Worm (Caenorhabditis elegans): ENCODE measurements around the gene lec-11.

Gene lec-11

ce11 chrIV:6552036-6552435, 37.9 kb downstream of the lec-11 start:
- TF ChIP-seq elt-2 (tag; optimal IDR thresholded peaks at IDR 0.05) (peak; percentile 24), dpl-1 (GFP tag; optimal IDR thresholded peaks at IDR 0.05) (no peak), skn-1 (tag; optimal IDR thresholded peaks at IDR 0.05) (no peak), zip-4 (GFP tag; optimal IDR thresholded peaks at IDR 0.05) (no peak), nhr-237 (tag; optimal IDR thresholded peaks at IDR 0.05) (no peak), vab-15 (tag; optimal IDR thresholded peaks at IDR 0.05) (no peak), nhr-85 (tag) (no peak), grh-1 (GFP tag; IDR thresholded peaks at IDR 0.05) (no peak), xbp-1 (tag; optimal IDR thresholded peaks at IDR 0.05) (no peak), efl-1 (optimal IDR thresholded peaks at IDR 0.05) (no peak), efl-1 (GFP tag; optimal IDR thresholded peaks at IDR 0.05 in 1 of 2) (peak in 1 of 2 experiments; percentile 90), nhr-11 (tag; optimal IDR thresholded peaks at IDR 0.05) (no peak), ztf-4 (tag; optimal IDR thresholded peaks at IDR 0.05) (no peak), fkh-4 (tag; optimal IDR thresholded peaks at IDR 0.05; ENCODE audit: borderline replicate concordance) (no peak), ceh-8 (GFP tag; optimal IDR thresholded peaks at IDR 0.05) (no peak)

- TF ChIP-seq mep-1 (tag; optimal IDR thresholded peaks at IDR 0.05) = peak; percentile 73
- TF ChIP-seq C16A3.4 (tag; optimal IDR thresholded peaks at IDR 0.05) = peak; percentile 48
- TF ChIP-seq ceh-90 (tag; optimal IDR thresholded peaks at IDR 0.05) = no peak
- TF ChIP-seq swsn-7 (tag; optimal IDR thresholded peaks at IDR 0.05) = peak; percentile 63
- peak; percentile 48 for TF ChIP-seq unc-86 (tag; optimal IDR thresholded peaks at IDR 0.05)
- TF ChIP-seq pag-3 (tag; optimal IDR thresholded peaks at IDR 0.05; ENCODE audit: borderline replicate concordance, insufficient read depth) = no peak
- TF ChIP-seq nhr-47 (tag; optimal IDR thresholded peaks at IDR 0.05) = peak; percentile 74
- TF ChIP-seq grh-1 (GFP tag; IDR thresholded peaks at IDR 0.05) = no peak
- peak; percentile 71 for TF ChIP-seq rnt-1 (tag; optimal IDR thresholded peaks at IDR 0.05)
- TF ChIP-seq ceh-63 (GFP tag; optimal IDR thresholded peaks at IDR 0.05) = no peak
- peak; percentile 31 for TF ChIP-seq nhr-90 (tag; optimal IDR thresholded peaks at IDR 0.05; ENCODE audit: poor library complexity)
- no peak for TF ChIP-seq lir-3 (tag; optimal IDR thresholded peaks at IDR 0.05; ENCODE audit: poor library complexity)
- TF ChIP-seq xbp-1 (tag; optimal IDR thresholded peaks at IDR 0.05) = peak; percentile 58
- peak; percentile 55 for TF ChIP-seq lin-15B (tag; optimal IDR thresholded peaks at IDR 0.05)
- TF ChIP-seq nhr-85 (tag) = peak; percentile 69
- TF ChIP-seq nhr-19 (GFP tag; conservative IDR thresholded peaks at IDR 0.05) = peak; percentile 47
- TF ChIP-seq isw-1 (GFP tag; IDR thresholded peaks at IDR 0.05) = peak; percentile 55
- peak; percentile 63 for TF ChIP-seq lin-13 (GFP tag; optimal IDR thresholded peaks at IDR 0.05)
- TF ChIP-seq nhr-71 (tag; optimal IDR thresholded peaks at IDR 0.05) = peak; percentile 83
- peak; percentile 2 for TF ChIP-seq nhr-77 (tag; optimal IDR thresholded peaks at IDR 0.05)
- TF ChIP-seq snpc-4 (tag; optimal IDR thresholded peaks at IDR 0.05) = peak; percentile 6
- TF ChIP-seq blmp-1 (tag; optimal IDR thresholded peaks at IDR 0.05) = peak; percentile 42
- peak; percentile 14 for TF ChIP-seq aly-2 (tag; optimal IDR thresholded peaks at IDR 0.05)
- peak; percentile 62 for TF ChIP-seq lin-14 (GFP tag; optimal IDR thresholded peaks at IDR 0.05)
- peak; percentile 40 for TF ChIP-seq F16B12.6 (tag; optimal IDR thresholded peaks at IDR 0.05)
- TF ChIP-seq dsc-1 (tag; optimal IDR thresholded peaks at IDR 0.05) = peak; percentile 53
- TF ChIP-seq hlh-17 (GFP tag; optimal IDR thresholded peaks at IDR 0.05; ENCODE audit: borderline replicate concordance) = no peak
- TF ChIP-seq lin-39 (tag; optimal IDR thresholded peaks at IDR 0.05) = peak; percentile 0
- TF ChIP-seq sox-4 (tag; optimal IDR thresholded peaks at IDR 0.05) = peak; percentile 52
- TF ChIP-seq ceh-82 (tag; optimal IDR thresholded peaks at IDR 0.05) = peak; percentile 43 to 74 (median 49)
- no peak for TF ChIP-seq jun-1 (tag; optimal IDR thresholded peaks at IDR 0.05)
- no peak for TF ChIP-seq unc-98 (GFP tag; IDR thresholded peaks at IDR 0.05)
- TF ChIP-seq nhr-28 (tag; optimal IDR thresholded peaks at IDR 0.05) = no peak
- TF ChIP-seq C34B4.2 (tag; optimal IDR thresholded peaks at IDR 0.05) = no peak
- peak; percentile 94 to 98 for TF ChIP-seq efl-1 (optimal IDR thresholded peaks at IDR 0.05)
- TF ChIP-seq efl-1 (GFP tag; optimal IDR thresholded peaks at IDR 0.05 in 1 of 2) = peak; percentile 98 to 100
- peak; percentile 74 for TF ChIP-seq skn-1 (tag; optimal IDR thresholded peaks at IDR 0.05)
- no peak for TF ChIP-seq hlh-4 (tag; optimal IDR thresholded peaks at IDR 0.05)
- no peak for TF ChIP-seq hpl-2 (GFP tag; optimal IDR thresholded peaks at IDR 0.05)
- peak; percentile 74 for TF ChIP-seq snu-23 (GFP tag; optimal IDR thresholded peaks at IDR 0.05)
- peak; percentile 71 to 87 for TF ChIP-seq lsy-2 (tag; optimal IDR thresholded peaks at IDR 0.05)
- TF ChIP-seq dpl-1 (GFP tag; optimal IDR thresholded peaks at IDR 0.05) = peak; percentile 96 to 97 (median 96)
- TF ChIP-seq irx-1 (tag; optimal IDR thresholded peaks at IDR 0.05) = peak; percentile 30
Observed at ce11 chrIV:6548609-6549008, 41.3 kb downstream of the lec-11 start, which contains the start of gene fan-1. Gene fan-1, plus strand, starts transcription at chrIV:6548686.
